Fruit fly (Drosophila melanogaster) whole organism, embryonic: ENCODE data around the gene Lamtor3.

ENCODE experiments used
- Atf-2 ChIP-seq: fragments of 200-800 bp; sonication (Bioruptor generic); optimal IDR thresholded peaks from 2 replicates; lab custom pipeline; 2016; ENCODE audit warnings: missing biosample characterization, missing genetic modification characterization
- Blimp-1 ChIP-seq: fragments of 200-800 bp; sonication (Bioruptor generic); optimal IDR thresholded peaks from 3 replicates; lab custom pipeline; 2018; ENCODE audit warnings: missing biosample characterization, missing genetic modification characterization, mild to moderate bottlenecking, moderate library complexity, missing genetic modification reagents
- CG1024 ChIP-seq: fragments of 200-800 bp; sonication (Bioruptor generic); IDR thresholded peaks from 2 replicates; pipeline ENCODE4 v1.3.6; 2022; ENCODE audit warnings: missing biosample characterization, missing genetic modification characterization
- CG10462 ChIP-seq: fragments of 200-800 bp; sonication (Bioruptor generic); optimal IDR thresholded peaks from 2 replicates; lab custom pipeline; 2016; ENCODE audit warnings: missing biosample characterization, missing genetic modification characterization
- CG12071 ChIP-seq: fragments of 200-800 bp; sonication (Bioruptor generic); optimal IDR thresholded peaks from 3 replicates; lab custom pipeline; 2018; ENCODE audit warnings: missing biosample characterization, mild to moderate bottlenecking, missing genetic modification characterization
- CG12769 ChIP-seq: fragments of 200-800 bp; sonication (Bioruptor generic); optimal IDR thresholded peaks from 2 replicates; lab custom pipeline; 2019; ENCODE audit warnings: missing biosample characterization, mild to moderate bottlenecking, missing genetic modification characterization, moderate library complexity
- CG14050 ChIP-seq: fragments of 200-800 bp; sonication (Bioruptor generic); IDR thresholded peaks from 3 replicates; pipeline ENCODE4 v1.3.6; 2022; ENCODE audit warnings: missing biosample characterization, missing genetic modification characterization
- CG14710 ChIP-seq: fragments of 200-800 bp; sonication (Bioruptor generic); optimal IDR thresholded peaks from 3 replicates; lab custom pipeline; 2019; ENCODE audit warnings: missing biosample characterization, mild to moderate bottlenecking, missing genetic modification characterization, moderate library complexity
- CG15269 ChIP-seq: fragments of 200-800 bp; sonication (Bioruptor generic); optimal IDR thresholded peaks from 2 replicates; lab custom pipeline; 2018; ENCODE audit warnings: missing biosample characterization, mild to moderate bottlenecking, missing genetic modification characterization, moderate library complexity
- CG1529 ChIP-seq: fragments of 200-800 bp; sonication (Bioruptor generic); optimal IDR thresholded peaks from 3 replicates; lab custom pipeline; 2018; ENCODE audit warnings: missing biosample characterization, missing genetic modification characterization
- CG16779 ChIP-seq: fragments of 200-800 bp; sonication (Bioruptor generic); IDR thresholded peaks from 2 replicates; pipeline ENCODE4 v1.3.6; 2022; ENCODE audit warnings: missing biosample characterization, missing genetic modification characterization
- CG17186 ChIP-seq: fragments of 200-800 bp; sonication (Bioruptor generic); optimal IDR thresholded peaks from 3 replicates; lab custom pipeline; 2017; ENCODE audit warnings: missing biosample characterization, missing genetic modification reagents, missing genetic modification characterization
- CG2712 ChIP-seq: fragments of 200-800 bp; optimal IDR thresholded peaks from 3 replicates; lab custom pipeline; 2019; ENCODE audit warnings: missing biosample characterization, mild to moderate bottlenecking, missing genetic modification characterization, moderate library complexity
- CG4707 ChIP-seq: fragments of 200-800 bp; sonication (Bioruptor generic); optimal IDR thresholded peaks from 2 replicates; lab custom pipeline; 2018; ENCODE audit warnings: missing biosample characterization, mild to moderate bottlenecking, missing genetic modification characterization, moderate library complexity
- CG6683 ChIP-seq: fragments of 200-800 bp; sonication (Bioruptor generic); optimal IDR thresholded peaks from 2 replicates; lab custom pipeline; 2017; ENCODE audit warnings: missing biosample characterization, mild to moderate bottlenecking, missing genetic modification characterization, missing genetic modification reagents
- CG6854 ChIP-seq: fragments of 200-800 bp; sonication (Bioruptor generic); optimal IDR thresholded peaks from 3 replicates; lab custom pipeline; 2017; ENCODE audit warnings: missing biosample characterization, mild to moderate bottlenecking, missing genetic modification characterization
- CG7928 ChIP-seq: fragments of 200-800 bp; sonication (Bioruptor generic); optimal IDR thresholded peaks from 2 replicates; lab custom pipeline; 2017; ENCODE audit warnings: missing biosample characterization, mild to moderate bottlenecking, missing genetic modification characterization
- Doc2 ChIP-seq: fragments of 200-800 bp; sonication (Bioruptor generic); IDR thresholded peaks from 2 replicates; pipeline ENCODE4 v1.3.6; 2022; ENCODE audit warnings: missing biosample characterization, missing genetic modification characterization
- Dp ChIP-seq: fragments of 200-800 bp; sonication (Bioruptor generic); optimal IDR thresholded peaks from 2 replicates; lab custom pipeline; 2018; ENCODE audit warnings: missing biosample characterization, mild to moderate bottlenecking, missing genetic modification characterization, moderate library complexity
- Eip74EF ChIP-seq, 2 experiments: fragments of 200-800 bp in 1 of 2; fragments of >200 bp in 1 of 2; sonication (Bioruptor generic) in 1 of 2; optimal IDR thresholded peaks; 2 replicates each; lab custom pipeline; 2017 to 2019; ENCODE audit warnings: missing biosample characterization in 2 of 2, missing genetic modification characterization in 2 of 2, mild to moderate bottlenecking in 1 of 2, moderate library complexity in 1 of 2
- GATAe ChIP-seq: fragments of 200-800 bp; sonication (Bioruptor generic); conservative IDR thresholded peaks from 2 replicates; pipeline ENCODE4 v1.3.6; 2022; ENCODE audit warnings: missing biosample characterization, missing genetic modification characterization
- HmgZ ChIP-seq: fragments of 200-800 bp; sonication (Bioruptor generic); optimal IDR thresholded peaks from 2 replicates; lab custom pipeline; 2018; ENCODE audit warnings: missing biosample characterization, mild to moderate bottlenecking, missing genetic modification characterization
- Hsf ChIP-seq: fragments of 200-800 bp; sonication (Bioruptor generic); optimal IDR thresholded peaks from 3 replicates; lab custom pipeline; 2016; ENCODE audit warnings: missing biosample characterization, missing genetic modification characterization
- Mrtf ChIP-seq: fragments of 200-800 bp; sonication (Bioruptor generic); IDR thresholded peaks from 3 replicates; pipeline ENCODE4 v1.3.6; 2022; ENCODE audit warnings: missing biosample characterization, missing genetic modification characterization
- Stat92E ChIP-seq, 3 experiments: fragments of >200 bp in 2 of 3; fragments of 200-800 bp in 1 of 3; sonication (Bioruptor generic) in 1 of 3; optimal IDR thresholded peaks; 2 replicates each; lab custom pipeline; 2017 to 2019; ENCODE audit warnings: missing biosample characterization in 3 of 3, missing genetic modification characterization in 3 of 3, mild to moderate bottlenecking in 1 of 3, moderate library complexity in 1 of 3
- cato ChIP-seq: fragments of 200-800 bp; sonication (Bioruptor generic); optimal IDR thresholded peaks from 2 replicates; lab custom pipeline; 2016; ENCODE audit warnings: missing biosample characterization, missing genetic modification characterization, borderline replicate concordance
- dan ChIP-seq: fragments of 200-800 bp; sonication (Bioruptor generic); IDR thresholded peaks from 2 replicates; pipeline ENCODE4 v1.3.6; 2022; ENCODE audit warnings: missing biosample characterization, missing genetic modification characterization
- emc ChIP-seq: fragments of 200-800 bp; sonication (Bioruptor generic); optimal IDR thresholded peaks from 2 replicates; lab custom pipeline; 2016; ENCODE audit warnings: missing biosample characterization, missing genetic modification characterization
- ewg ChIP-seq: fragments of 200-800 bp; sonication (Bioruptor generic); optimal IDR thresholded peaks from 3 replicates; lab custom pipeline; 2017; ENCODE audit warnings: mild to moderate bottlenecking, missing biosample characterization, missing genetic modification reagents, missing genetic modification characterization
- gfzf ChIP-seq: fragments of 200-800 bp; sonication (Bioruptor generic); optimal IDR thresholded peaks from 2 replicates; lab custom pipeline; 2016; ENCODE audit warnings: missing biosample characterization, mild to moderate bottlenecking, missing genetic modification characterization, moderate library complexity
- gt ChIP-seq: fragments of 200-800 bp; sonication (Bioruptor generic); IDR thresholded peaks from 2 replicates; pipeline ENCODE4 v1.3.6; 2022; ENCODE audit warnings: missing biosample characterization, missing genetic modification characterization
- h ChIP-seq: fragments of >200 bp; optimal IDR thresholded peaks from 2 replicates; lab custom pipeline; 2017
- hkb ChIP-seq, 2 experiments: fragments of 200-800 bp in 1 of 2; fragments of >200 bp in 1 of 2; sonication (Bioruptor generic) in 1 of 2; IDR thresholded peaks in 1 of 2; optimal IDR thresholded peaks in 1 of 2; 2 replicates each; pipeline versions ENCODE4 v1.3.6 to Lab custom; 2017 to 2022; ENCODE audit warnings: missing biosample characterization in 1 of 2, missing genetic modification characterization in 1 of 2
- ind ChIP-seq: fragments of 200-800 bp; sonication (Bioruptor generic); optimal IDR thresholded peaks from 3 replicates; lab custom pipeline; 2016; ENCODE audit warnings: missing biosample characterization, missing genetic modification characterization
- inv ChIP-seq: fragments of 200-800 bp; sonication (Bioruptor generic); IDR thresholded peaks from 2 replicates; pipeline ENCODE4 v1.3.6; 2022; ENCODE audit warnings: missing biosample characterization, missing genetic modification characterization; ENCODE audit not compliant: partially characterized antibody
- jing ChIP-seq: fragments of 200-800 bp; sonication (Bioruptor generic); optimal IDR thresholded peaks from 2 replicates; lab custom pipeline; 2018; ENCODE audit warnings: missing biosample characterization, mild to moderate bottlenecking, missing genetic modification characterization
- kah ChIP-seq: fragments of 200-800 bp; sonication (Bioruptor generic); optimal IDR thresholded peaks from 2 replicates; lab custom pipeline; 2018; ENCODE audit warnings: missing biosample characterization, mild to moderate bottlenecking, missing genetic modification characterization
- otp ChIP-seq: fragments of 200-800 bp; sonication (Bioruptor generic); IDR thresholded peaks from 3 replicates; pipeline ENCODE4, ENCODE4 v1.3.6; 2022; ENCODE audit warnings: missing biosample characterization, missing genetic modification characterization
- pho ChIP-seq: fragments of 200-800 bp; sonication (Bioruptor generic); optimal IDR thresholded peaks from 2 replicates; lab custom pipeline; 2016; ENCODE audit warnings: missing biosample characterization, missing genetic modification characterization
- sens-2 ChIP-seq: fragments of 200-800 bp; sonication (Bioruptor generic); IDR thresholded peaks from 2 replicates; pipeline ENCODE4 v1.3.6; 2022; ENCODE audit warnings: missing biosample characterization, missing genetic modification characterization
- shn ChIP-seq: fragments of 200-800 bp; sonication (Bioruptor generic); optimal IDR thresholded peaks from 3 replicates; lab custom pipeline; 2016; ENCODE audit warnings: missing biosample characterization, missing genetic modification characterization
- sima ChIP-seq: fragments of 200-800 bp; sonication (Bioruptor generic); optimal IDR thresholded peaks from 2 replicates; lab custom pipeline; 2016; ENCODE audit warnings: missing biosample characterization, missing genetic modification characterization
- slbo ChIP-seq: fragments of 200-800 bp; sonication (Bioruptor generic); IDR thresholded peaks from 2 replicates; pipeline ENCODE4 v1.3.6; 2022; ENCODE audit warnings: missing biosample characterization, missing genetic modification characterization
- stwl ChIP-seq: fragments of 200-800 bp; sonication (Bioruptor generic); optimal IDR thresholded peaks from 3 replicates; lab custom pipeline; 2018; ENCODE audit warnings: missing biosample characterization, mild to moderate bottlenecking, missing genetic modification characterization, moderate library complexity
- tll ChIP-seq, 2 experiments: fragments of 200-800 bp in 1 of 2; fragments of >200 bp in 1 of 2; sonication (Bioruptor generic) in 1 of 2; optimal IDR thresholded peaks; 2 replicates each; lab custom pipeline; 2017 to 2019; ENCODE audit warnings: missing biosample characterization in 2 of 2, missing genetic modification characterization in 2 of 2, mild to moderate bottlenecking in 1 of 2, moderate library complexity in 1 of 2
- ttk ChIP-seq: fragments of 200-800 bp; sonication (Bioruptor generic); IDR thresholded peaks from 2 replicates; pipeline ENCODE4 v2.1.2; 2022; ENCODE audit warnings: missing biosample characterization, missing genetic modification characterization
- usp ChIP-seq: fragments of >200 bp; optimal IDR thresholded peaks from 2 replicates; lab custom pipeline; 2017; ENCODE audit warnings: missing biosample characterization, missing genetic modification characterization
- z ChIP-seq: fragments of 200-800 bp; sonication (Bioruptor generic); IDR thresholded peaks from 3 replicates; pipeline ENCODE4 v1.3.6; 2022; ENCODE audit warnings: missing biosample characterization, missing genetic modification characterization
- zf30C ChIP-seq: fragments of 200-800 bp; sonication (Bioruptor generic); optimal IDR thresholded peaks from 3 replicates; lab custom pipeline; 2018; ENCODE audit warnings: missing biosample characterization, mild to moderate bottlenecking, missing genetic modification characterization

Lamtor3 gene

DNA sequence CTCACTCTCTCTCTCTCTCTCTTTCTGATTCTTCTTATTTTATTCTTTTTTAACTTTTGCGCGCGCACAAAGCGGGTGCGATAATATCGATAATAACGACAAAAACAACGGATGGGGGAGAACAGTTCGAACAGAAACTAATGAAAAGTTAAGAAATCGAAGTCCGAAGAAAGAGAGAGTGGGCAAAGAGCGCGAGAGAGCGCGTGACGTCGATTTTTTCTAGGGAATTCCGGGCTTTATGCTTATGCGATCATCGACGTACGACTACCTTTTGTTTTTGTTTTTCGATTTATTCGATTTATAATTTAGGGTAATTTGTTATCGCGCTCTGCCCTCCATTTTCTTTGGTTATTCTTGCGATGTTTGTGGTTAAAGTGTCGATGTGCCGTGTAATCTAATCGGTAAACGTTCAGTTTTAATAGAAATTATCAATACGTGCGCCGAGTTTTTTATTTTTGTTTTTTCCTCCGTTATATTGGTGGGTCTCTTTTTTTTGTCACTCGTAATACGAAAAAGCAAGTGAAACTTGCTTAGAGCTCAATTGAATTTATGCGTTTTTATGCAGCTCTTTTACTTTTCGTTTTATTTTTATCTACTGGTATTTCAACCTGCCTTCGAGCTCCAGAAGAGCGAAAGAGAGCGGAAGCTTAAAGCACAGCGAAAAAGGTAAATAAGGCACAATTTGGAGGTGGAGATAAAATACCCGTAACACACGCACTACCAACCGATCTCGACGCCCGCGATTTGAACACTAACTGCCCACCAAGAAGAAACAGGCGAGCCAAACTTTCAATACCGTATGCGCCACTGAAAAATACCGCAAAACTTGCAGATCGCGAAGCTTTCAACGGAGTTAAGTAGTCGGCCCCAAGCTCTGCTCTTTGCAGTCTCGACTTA, 31.2 kb upstream of the Lamtor3 start, which contains the start of gene dl (continued):
- peak; percentile 58 for TF ChIP-seq Blimp-1 (GFP tag; lab: Kevin White, UChicago)
- TF ChIP-seq ind (GFP tag; lab: Kevin White, UChicago), result no peak
- TF ChIP-seq CG14710, result no peak
- TF ChIP-seq Mrtf (GFP tag; lab: Robert Waterston, UW), result no peak
- TF ChIP-seq slbo, result peak; percentile 28
- TF ChIP-seq zf30C, result no peak
- TF ChIP-seq Atf-2 (GFP tag; lab: Kevin White, UChicago), result no peak
- no peak for TF ChIP-seq CG16779 (GFP tag; lab: Robert Waterston, UW)
- no peak for TF ChIP-seq usp (GFP tag; lab: Kevin White, UChicago)
- TF ChIP-seq CG1024 (GFP tag; lab: Robert Waterston, UW), result no peak
- TF ChIP-seq hkb (optimal IDR thresholded peaks at IDR 0.05; lab: Kevin White, UChicago), result no peak
- TF ChIP-seq hkb (GFP tag; IDR thresholded peaks at IDR 0.05; lab: Robert Waterston, UW), result peak; percentile 9; the same call in 1 of the 2 replicates
- no peak for TF ChIP-seq sens-2 (GFP tag; lab: Robert Waterston, UW)
- no peak for TF ChIP-seq CG2712 (tag; lab: Kevin White, UChicago)
- no peak for TF ChIP-seq cato
- TF ChIP-seq CG6683 (GFP tag; lab: Kevin White, UChicago), result no peak
- no peak for TF ChIP-seq tll (GFP tag; optimal IDR thresholded peaks at IDR 0.05; lab: Kevin White, UChicago)
- TF ChIP-seq CG10462 (GFP tag; lab: Kevin White, UChicago), result no peak
- TF ChIP-seq stwl (tag; lab: Kevin White, UChicago), result peak; percentile 24
- TF ChIP-seq h, result no peak
- peak; percentile 27 for TF ChIP-seq Dp (GFP tag; lab: Kevin White, UChicago)
- no peak for TF ChIP-seq Hsf (GFP tag; lab: Kevin White, UChicago)
- peak; percentile 10 for TF ChIP-seq gfzf
- TF ChIP-seq GATAe (GFP tag; lab: Robert Waterston, UW), result peak; percentile 18; the same call in 1 of the 2 replicates
- no peak for TF ChIP-seq inv (GFP tag; lab: Robert Waterston, UW)
- no peak for TF ChIP-seq CG17186 (GFP tag; lab: Kevin White, UChicago)
- TF ChIP-seq sima (GFP tag; lab: Kevin White, UChicago), result no peak
- no peak for TF ChIP-seq ttk (GFP tag; lab: Robert Waterston, UW)
- TF ChIP-seq CG14050 (GFP tag; lab: Robert Waterston, UW), result no peak
- TF ChIP-seq CG6854 (GFP tag; lab: Kevin White, UChicago), result no peak
- TF ChIP-seq pho (GFP tag; lab: Kevin White, UChicago), result no peak
- peak; percentile 61 for TF ChIP-seq CG12769 (tag; lab: Kevin White, UChicago)
- no peak for TF ChIP-seq shn (GFP tag; lab: Kevin White, UChicago)
- TF ChIP-seq jing (GFP tag; lab: Kevin White, UChicago), result no peak
- TF ChIP-seq Doc2 (GFP tag; lab: Robert Waterston, UW), result no peak
- no peak for TF ChIP-seq emc (GFP tag; lab: Kevin White, UChicago)
- no peak for TF ChIP-seq CG4707 (GFP tag; lab: Kevin White, UChicago)
- no peak for TF ChIP-seq dan
- no peak for TF ChIP-seq Eip74EF (GFP tag; optimal IDR thresholded peaks at IDR 0.05; lab: Kevin White, UChicago)
- no peak for TF ChIP-seq CG12071 (GFP tag; lab: Kevin White, UChicago)
- TF ChIP-seq CG7928 (GFP tag; lab: Kevin White, UChicago), result no peak
- TF ChIP-seq ewg (GFP tag; lab: Kevin White, UChicago), result no peak
- no peak for TF ChIP-seq gt (GFP tag; lab: Robert Waterston, UW)
- TF ChIP-seq otp (GFP tag; lab: Robert Waterston, UW), result no peak
- no peak for TF ChIP-seq z
- no peak for TF ChIP-seq kah (GFP tag; lab: Kevin White, UChicago)
- no peak for TF ChIP-seq HmgZ (tag; lab: Kevin White, UChicago)
- no peak for TF ChIP-seq CG1529 (GFP tag; lab: Kevin White, UChicago)
- no peak for TF ChIP-seq CG15269 (tag; lab: Kevin White, UChicago)
- TF ChIP-seq Stat92E (GFP tag; optimal IDR thresholded peaks at IDR 0.05; lab: Kevin White, UChicago), result no peak
